Fruit fly (Drosophila melanogaster): ENCODE data around the gene Acp95EF.

Gene Acp95EF

DNA sequence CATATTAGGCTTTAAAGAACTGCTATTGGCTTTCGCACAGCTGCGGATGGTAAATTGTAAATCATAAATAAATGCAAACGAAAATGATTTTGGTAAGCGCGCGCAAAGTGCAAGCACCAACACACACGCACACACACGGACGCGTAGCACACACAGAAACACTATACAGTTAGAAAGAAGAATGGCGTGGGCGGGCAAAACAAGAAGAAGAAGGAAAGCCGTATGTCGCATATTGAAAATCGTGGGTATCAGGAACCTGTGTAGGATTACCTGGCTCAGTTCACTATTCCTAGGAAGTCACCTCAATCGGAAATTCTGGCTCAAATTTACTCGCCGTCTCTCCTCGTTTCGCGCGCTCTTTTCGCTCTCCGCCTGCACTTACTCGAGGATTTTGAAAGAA, 7.9 kb upstream of the Acp95EF start, which contains the start of gene cav (continued):
- TF ChIP-seq CG9817 (tag; optimal IDR thresholded peaks at IDR 0.05) (no peak), Tbp (GFP tag; optimal IDR thresholded peaks at IDR 0.05) (no peak), CG10654 (GFP tag; optimal IDR thresholded peaks at IDR 0.05) (no peak), CG7786 (GFP tag; optimal IDR thresholded peaks at IDR 0.05) (no peak), cg (GFP tag; optimal IDR thresholded peaks at IDR 0.05) (peak; percentile 45), CG2202 (tag; optimal IDR thresholded peaks at IDR 0.05) (no peak), nau (GFP tag; optimal IDR thresholded peaks at IDR 0.05) (no peak), CG9215 (GFP tag; IDR thresholded peaks at IDR 0.05) (no peak), ATbp (GFP tag; optimal IDR thresholded peaks at IDR 0.05) (no peak), CG15514 (GFP tag; optimal IDR thresholded peaks at IDR 0.05) (no peak)

- TF ChIP-seq BEAF-32 (GFP tag; optimal IDR thresholded peaks at IDR 0.05): peak; percentile 85
- peak; percentile 20 for TF ChIP-seq CG34376 (GFP tag; optimal IDR thresholded peaks at IDR 0.05)
- TF ChIP-seq CG9437 (GFP tag; optimal IDR thresholded peaks at IDR 0.05): peak; percentile 46
- TF ChIP-seq Nf-YA (GFP tag; IDR thresholded peaks at IDR 0.05): no peak
- TF ChIP-seq al (GFP tag; IDR thresholded peaks at IDR 0.05): peak; percentile 43
- no peak for TF ChIP-seq CG11504 (tag; optimal IDR thresholded peaks at IDR 0.05)
- peak; percentile 55 for TF ChIP-seq stwl (tag; optimal IDR thresholded peaks at IDR 0.05)
- no peak for TF ChIP-seq CrebB (tag; optimal IDR thresholded peaks at IDR 0.05)
- TF ChIP-seq CG10321 (GFP tag; IDR thresholded peaks at IDR 0.05): no peak
- TF ChIP-seq Fer3 (tag; optimal IDR thresholded peaks at IDR 0.05): peak; percentile 52
- peak; percentile 57 for TF ChIP-seq CG1602 (GFP tag; optimal IDR thresholded peaks at IDR 0.05)
- TF ChIP-seq ap (GFP tag; IDR thresholded peaks at IDR 0.05): no peak
- no peak for TF ChIP-seq CG8359 (GFP tag; optimal IDR thresholded peaks at IDR 0.05; ENCODE audit: borderline replicate concordance)
- TF ChIP-seq Med (GFP tag): peak; percentile 92
- peak; percentile 48; the same call in 1 of the 2 replicates for TF ChIP-seq CG14014 (GFP tag; IDR thresholded peaks at IDR 0.05)
- no peak for TF ChIP-seq h (optimal IDR thresholded peaks at IDR 0.05)
- TF ChIP-seq PHDP (tag; optimal IDR thresholded peaks at IDR 0.05): peak; percentile 49
- TF ChIP-seq CG3838 (GFP tag; optimal IDR thresholded peaks at IDR 0.05): peak; percentile 4
- TF ChIP-seq CG10366 (GFP tag; IDR thresholded peaks at IDR 0.05): peak; percentile 37; the same call in 1 of the 2 replicates
- peak; percentile 37 for TF ChIP-seq CG33557 (GFP tag; optimal IDR thresholded peaks at IDR 0.05)
- peak; percentile 14 for TF ChIP-seq CG17802 (tag; optimal IDR thresholded peaks at IDR 0.05)
- no peak for TF ChIP-seq sima (GFP tag; optimal IDR thresholded peaks at IDR 0.05)
- TF ChIP-seq hkb (optimal IDR thresholded peaks at IDR 0.05): peak; percentile 39
- TF ChIP-seq hkb (GFP tag; IDR thresholded peaks at IDR 0.05): peak; percentile 59
- peak; percentile 58; the same call in 1 of the 2 replicates for TF ChIP-seq bbx (GFP tag; IDR thresholded peaks at IDR 0.05; ENCODE audit: partially characterized antibody)
- TF ChIP-seq CG1832 (GFP tag; optimal IDR thresholded peaks at IDR 0.05): no peak
- TF ChIP-seq sens (GFP tag): peak; percentile 94
- peak; percentile 74 for TF ChIP-seq unc-4 (GFP tag; IDR thresholded peaks at IDR 0.05; ENCODE audit: partially characterized antibody)
- no peak for TF ChIP-seq cad (GFP tag; optimal IDR thresholded peaks at IDR 0.05)
- TF ChIP-seq so (GFP tag; IDR thresholded peaks at IDR 0.05): 0 out of 3 replicates have a peak, but pooled peaks have one; percentile 38
- 0 out of 2 replicates have a peak, but pooled peaks have one; percentile 31 for TF ChIP-seq E2f1 (GFP tag; IDR thresholded peaks at IDR 0.05)
- TF ChIP-seq jumu (GFP tag; optimal IDR thresholded peaks at IDR 0.05): peak; percentile 71
- peak; percentile 56 for TF ChIP-seq Nf-YC (tag; optimal IDR thresholded peaks at IDR 0.05)
- peak; percentile 82 for TF ChIP-seq Rfx (GFP tag; IDR thresholded peaks at IDR 0.05)
- peak; percentile 64 for TF ChIP-seq MESR4 (GFP tag; optimal IDR thresholded peaks at IDR 0.05)
- no peak for TF ChIP-seq fd64A (GFP tag; optimal IDR thresholded peaks at IDR 0.05)
- peak; percentile 13 for TF ChIP-seq CG10543 (GFP tag; optimal IDR thresholded peaks at IDR 0.05)
Observed at dm6 chr3R:24221334-24222302, 7.2 kb upstream of the Acp95EF start, which contains the start of gene twin. twin (minus strand) TSS chr3R:24221965.

Measured in whole organism, embryonic.